Worm (Caenorhabditis elegans) whole organism, late embryonic: ENCODE results near the gene gtl-1.

Source experiments
- ama-1 ChIP-seq: fragments of 150-350 bp; optimal IDR thresholded peaks from 2 replicates; lab custom pipeline; 2014
- ceh-19 ChIP-seq: fragments of 200-800 bp; sonication (Bioruptor generic); optimal IDR thresholded peaks from 2 replicates; lab custom pipeline; 2018; ENCODE audit warnings: mild to moderate bottlenecking, missing genetic modification characterization, missing compliant biosample characterization
- lin-11 ChIP-seq: fragments of 200-800 bp; sonication (Bioruptor generic); optimal IDR thresholded peaks from 2 replicates; lab custom pipeline; 2018; ENCODE audit warnings: mild to moderate bottlenecking, missing genetic modification characterization, missing compliant biosample characterization
- pha-4 ChIP-seq: fragments of 150-350 bp; optimal IDR thresholded peaks from 2 replicates; lab custom pipeline; 2018; ENCODE audit warnings: missing biosample characterization, missing genetic modification reagents, missing genetic modification characterization
- pqm-1 ChIP-seq: sonication (generic microtip); optimal IDR thresholded peaks from 2 replicates; lab custom pipeline; 2016; ENCODE audit warnings: missing genetic modification characterization, missing compliant biosample characterization
- pros-1 ChIP-seq: fragments of 150-350 bp; optimal IDR thresholded peaks from 2 replicates; lab custom pipeline; 2014; ENCODE audit warnings: missing biosample characterization, missing genetic modification reagents, missing genetic modification characterization
- sox-2 ChIP-seq: fragments of 200-800 bp; sonication (Bioruptor generic); IDR thresholded peaks from 2 replicates; pipeline ENCODE4 v1.3.6; 2022; ENCODE audit warnings: missing genetic modification reagents, missing genetic modification characterization, missing compliant biosample characterization
- unc-42 ChIP-seq: sonication (generic microtip); optimal IDR thresholded peaks from 2 replicates; lab custom pipeline; 2016; ENCODE audit warnings: missing genotype, missing genetic modification characterization, missing compliant biosample characterization

ce11 chrIV:11266090-11266489, 6.8 kb upstream of the gtl-1 start, which contains the start of gene col-127:
- no peak for TF ChIP-seq ama-1 (lab: Kevin White, UChicago)
- TF ChIP-seq ceh-19 (GFP tag; lab: Kevin White, UChicago): no peak
- no peak for TF ChIP-seq unc-42 (tag; lab: Kevin White, UChicago)
- TF ChIP-seq pros-1: no peak
- TF ChIP-seq sox-2 (GFP tag; lab: Robert Waterston, UW): no peak
- no peak for TF ChIP-seq pha-4 (tag; lab: Kevin White, UChicago)
- TF ChIP-seq pqm-1 (tag; lab: Kevin White, UChicago): no peak
- no peak for TF ChIP-seq lin-11 (tag; lab: Kevin White, UChicago)
